Fruit fly (Drosophila melanogaster) whole organism, wandering third instar larva: ENCODE data around the gene lqfR.

Experiments used
- Abd-B ChIP-seq: fragments of >200 bp; optimal IDR thresholded peaks from 2 replicates; lab custom pipeline; 2017; ENCODE audit warnings: missing biosample characterization, missing genetic modification characterization
- CG32264 ChIP-seq: fragments of 200-800 bp; sonication (Bioruptor generic); optimal IDR thresholded peaks from 2 replicates; lab custom pipeline; 2016; ENCODE audit warnings: missing biosample characterization, missing genetic modification characterization
- CG9705 ChIP-seq: fragments of 200-800 bp; sonication (Bioruptor generic); optimal IDR thresholded peaks from 2 replicates; lab custom pipeline; 2018; ENCODE audit warnings: missing biosample characterization, mild to moderate bottlenecking, missing genetic modification characterization
- Dfd ChIP-seq: fragments of >200 bp; optimal IDR thresholded peaks from 2 replicates; lab custom pipeline; 2017; ENCODE audit warnings: missing biosample characterization, missing genetic modification characterization
- Dif ChIP-seq: fragments of 200-275, 200-300 bp; sonication (Bioruptor generic); optimal IDR thresholded peaks from 2 replicates; lab custom pipeline; 2018; ENCODE audit warnings: missing biosample characterization, missing genetic modification characterization; ENCODE audit not compliant: partially characterized antibody
- GATAd ChIP-seq: sonication (Bioruptor generic); optimal IDR thresholded peaks from 2 replicates; lab custom pipeline; 2016; ENCODE audit warnings: missing biosample characterization, missing genetic modification characterization
- HLH106 ChIP-seq: fragments of 200-800 bp; optimal IDR thresholded peaks from 3 replicates; lab custom pipeline; 2019; ENCODE audit warnings: missing biosample characterization, mild to moderate bottlenecking, missing genetic modification characterization, moderate library complexity
- Hnf4 ChIP-seq: fragments of 200-800 bp; sonication (Bioruptor generic); optimal IDR thresholded peaks from 2 replicates; lab custom pipeline; 2016; ENCODE audit warnings: missing biosample characterization, mild to moderate bottlenecking, missing genetic modification characterization
- Hr78 ChIP-seq: fragments of >200 bp; optimal IDR thresholded peaks from 2 replicates; lab custom pipeline; 2017; ENCODE audit warnings: missing biosample characterization, missing genetic modification characterization
- Hr83 ChIP-seq: fragments of 200-300 bp; sonication (Bioruptor generic); optimal IDR thresholded peaks from 2 replicates; lab custom pipeline; 2016; ENCODE audit warnings: missing biosample characterization, mild to moderate bottlenecking, missing genetic modification characterization, moderate library complexity; ENCODE audit not compliant: poor library complexity, severe bottlenecking
- Myc ChIP-seq: fragments of >200 bp; optimal IDR thresholded peaks from 2 replicates; lab custom pipeline; 2017
- OdsH ChIP-seq: fragments of 200-800 bp; sonication (Bioruptor generic); optimal IDR thresholded peaks from 2 replicates; lab custom pipeline; 2016; ENCODE audit warnings: missing biosample characterization, mild to moderate bottlenecking, missing genetic modification characterization
- Sp1 ChIP-seq: fragments of 200-800 bp; sonication (Bioruptor generic); optimal IDR thresholded peaks from 3 replicates; lab custom pipeline; 2019; ENCODE audit warnings: missing biosample characterization, mild to moderate bottlenecking, missing genetic modification characterization, moderate library complexity
- br ChIP-seq: fragments of 200-800 bp; sonication (Bioruptor generic); optimal IDR thresholded peaks from 2 replicates; lab custom pipeline; 2016; ENCODE audit warnings: missing biosample characterization, missing genetic modification characterization
- dl ChIP-seq, 2 experiments: fragments of 175-275, 200-275 bp in 1 of 2; fragments of 200-275 bp in 1 of 2; sonication (Bioruptor generic); optimal IDR thresholded peaks; lab custom pipeline; 2018; ENCODE audit warnings: mild to moderate bottlenecking in 2 of 2, missing biosample characterization in 2 of 2, missing genetic modification characterization in 2 of 2, moderate library complexity in 2 of 2; ENCODE audit not compliant: partially characterized antibody in 2 of 2, insufficient read depth in 1 of 2
- dmrt93B ChIP-seq: fragments of 200-800 bp; sonication (Bioruptor generic); optimal IDR thresholded peaks from 2 replicates; lab custom pipeline; 2018; ENCODE audit warnings: missing biosample characterization, mild to moderate bottlenecking, missing genetic modification characterization
- ey ChIP-seq: fragments of 200-800 bp; sonication (Bioruptor generic); optimal IDR thresholded peaks from 2 replicates; lab custom pipeline; 2016; ENCODE audit warnings: missing biosample characterization, missing genetic modification characterization
- foxo ChIP-seq, 2 experiments: fragments of 200-800 bp; sonication (Bioruptor generic); optimal IDR thresholded peaks; 2 replicates in 1 of 2; 3 replicates in 1 of 2; lab custom pipeline; 2016 to 2017; ENCODE audit warnings: missing biosample characterization in 2 of 2, missing genetic modification characterization in 2 of 2
- fru ChIP-seq: fragments of 200-800 bp; sonication (Bioruptor generic); optimal IDR thresholded peaks from 3 replicates; lab custom pipeline; 2016; ENCODE audit warnings: missing biosample characterization, mild to moderate bottlenecking, missing genetic modification characterization
- h ChIP-seq: fragments of 200-800 bp; sonication (Bioruptor generic); optimal IDR thresholded peaks from 3 replicates; lab custom pipeline; 2016; ENCODE audit warnings: missing biosample characterization, mild to moderate bottlenecking, missing genetic modification characterization
- jim ChIP-seq: fragments of 175-275, 200-325 bp; sonication (Bioruptor generic); optimal IDR thresholded peaks from 2 replicates; lab custom pipeline; 2016; ENCODE audit warnings: missing biosample characterization, mild to moderate bottlenecking, missing genetic modification characterization
- pan ChIP-seq: fragments of >200 bp; optimal IDR thresholded peaks from 2 replicates; lab custom pipeline; 2017
- psq ChIP-seq: fragments of 200-800 bp; sonication (Bioruptor generic); optimal IDR thresholded peaks from 3 replicates; lab custom pipeline; 2017; ENCODE audit warnings: missing biosample characterization, mild to moderate bottlenecking, missing genetic modification characterization, moderate library complexity
- sage ChIP-seq: fragments of 200-800 bp; sonication (Bioruptor generic); optimal IDR thresholded peaks from 2 replicates; lab custom pipeline; 2016; ENCODE audit warnings: missing biosample characterization, mild to moderate bottlenecking, missing genetic modification characterization
- sv ChIP-seq: fragments of 200-800 bp; sonication (Bioruptor generic); optimal IDR thresholded peaks from 3 replicates; lab custom pipeline; 2016; ENCODE audit warnings: missing biosample characterization, missing genetic modification characterization
- tai ChIP-seq: sonication (Bioruptor generic); optimal IDR thresholded peaks from 2 replicates; lab custom pipeline; 2016; ENCODE audit warnings: missing biosample characterization, missing genetic modification characterization
- usp ChIP-seq: fragments of >200 bp; optimal IDR thresholded peaks from 2 replicates; lab custom pipeline; 2017; ENCODE audit warnings: missing biosample characterization, missing genetic modification characterization
- woc ChIP-seq: sonication (Bioruptor generic); optimal IDR thresholded peaks from 2 replicates; lab custom pipeline; 2016; ENCODE audit warnings: missing biosample characterization, mild to moderate bottlenecking, missing genetic modification characterization

The lqfR gene

DNA sequence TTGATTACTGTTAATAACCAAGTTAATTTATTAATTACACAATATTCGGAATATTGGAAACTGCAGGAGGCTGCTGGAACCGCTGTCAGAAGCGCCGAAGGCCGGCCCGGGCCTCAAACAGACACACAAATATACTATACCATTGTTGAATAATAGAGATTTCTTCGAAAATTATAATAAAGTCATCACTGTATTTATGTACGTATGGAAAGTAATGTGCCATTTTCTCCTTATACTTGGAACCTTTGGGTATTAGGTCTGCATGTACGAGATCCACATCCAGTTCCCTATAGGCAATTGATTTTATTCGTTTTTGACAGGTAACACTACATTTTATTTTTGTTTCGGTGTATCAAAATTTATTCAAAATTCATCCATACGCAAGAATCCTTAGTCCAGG is 38.6 kb upstream of the lqfR start, which contains the start of gene CG7069:
Gene CG7069 (plus strand): TSS at position 301 of the 400 bp plus-strand sequence.
- TF ChIP-seq Hr78 (GFP tag; lab: Kevin White, UChicago) (no peak), Dif (GFP tag; lab: Kevin White, UChicago) (no peak), dmrt93B (GFP tag; lab: Kevin White, UChicago) (no peak), tai (GFP tag; lab: Kevin White, UChicago) (no peak), woc (GFP tag; lab: Kevin White, UChicago) (no peak), sage (GFP tag; lab: Kevin White, UChicago) (no peak), OdsH (GFP tag; lab: Kevin White, UChicago) (no peak), h (GFP tag; lab: Kevin White, UChicago) (no peak), Myc (lab: Kevin White, UChicago) (no peak), Sp1 (GFP tag; lab: Kevin White, UChicago) (no peak), GATAd (GFP tag; lab: Kevin White, UChicago) (no peak)

DNA sequence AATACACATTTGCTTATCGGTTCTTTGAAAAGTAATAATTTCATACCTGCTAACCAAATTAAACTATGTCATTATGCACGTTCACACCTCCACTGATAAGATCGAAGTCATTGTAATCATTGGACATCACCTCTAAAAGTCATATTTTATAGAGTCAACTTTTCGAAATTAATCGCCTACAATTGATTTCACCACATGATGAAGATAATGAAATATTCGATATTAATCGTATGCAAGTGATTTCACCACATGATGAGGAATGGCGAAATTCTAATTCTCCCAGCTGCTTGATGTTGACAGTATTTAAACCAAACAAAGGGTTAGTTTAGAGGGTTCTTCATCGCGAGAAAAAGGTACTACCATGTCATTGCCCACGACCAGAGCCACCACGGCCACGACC is 35.4 kb upstream of the lqfR start, which contains the start of gene CG18596:
Gene CG18596 (plus strand): TSS at position 250 of the 400 bp plus-strand sequence.
- TF ChIP-seq HLH106 (tag; lab: Kevin White, UChicago) = no peak
- TF ChIP-seq tai (GFP tag; lab: Kevin White, UChicago) = no peak
- peak; percentile 77 for TF ChIP-seq Myc (lab: Kevin White, UChicago)

DNA sequence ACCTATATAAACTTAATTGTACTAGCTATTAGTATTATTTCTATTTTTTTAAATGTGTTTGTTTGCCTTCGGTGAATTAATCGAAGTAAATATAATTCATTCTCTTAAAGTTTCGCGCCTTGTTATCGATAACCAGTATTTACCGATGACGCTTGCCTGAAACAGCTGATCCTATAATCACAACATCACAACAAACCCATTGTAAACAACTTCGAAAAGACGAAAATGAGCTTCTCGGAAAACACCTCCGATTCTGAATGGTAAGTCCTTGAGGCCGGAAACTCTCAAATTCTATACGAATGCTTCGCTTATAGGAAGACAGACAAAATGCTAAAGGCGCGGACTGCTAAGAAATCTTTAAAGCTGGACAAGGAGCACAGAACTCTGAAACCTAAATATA is 31.2 kb upstream of the lqfR start, which contains the start of gene CG34149:
Gene CG34149 (plus strand): TSS at position 187 of the 400 bp plus-strand sequence.
- no peak for TF ChIP-seq CG32264 (GFP tag; lab: Kevin White, UChicago)
- no peak for TF ChIP-seq Dfd (GFP tag; lab: Kevin White, UChicago)
- TF ChIP-seq CG9705 = no peak
- no peak for TF ChIP-seq dmrt93B (GFP tag; lab: Kevin White, UChicago)
- TF ChIP-seq sage (GFP tag; lab: Kevin White, UChicago) = no peak
- no peak for TF ChIP-seq ey (GFP tag; lab: Kevin White, UChicago)
- no peak for TF ChIP-seq fru (GFP tag; lab: Kevin White, UChicago)
- TF ChIP-seq h (GFP tag; lab: Kevin White, UChicago) = no peak
- TF ChIP-seq Hr83 (GFP tag; lab: Kevin White, UChicago) = no peak
- TF ChIP-seq OdsH (GFP tag; lab: Kevin White, UChicago) = no peak
- TF ChIP-seq psq = no peak

DNA sequence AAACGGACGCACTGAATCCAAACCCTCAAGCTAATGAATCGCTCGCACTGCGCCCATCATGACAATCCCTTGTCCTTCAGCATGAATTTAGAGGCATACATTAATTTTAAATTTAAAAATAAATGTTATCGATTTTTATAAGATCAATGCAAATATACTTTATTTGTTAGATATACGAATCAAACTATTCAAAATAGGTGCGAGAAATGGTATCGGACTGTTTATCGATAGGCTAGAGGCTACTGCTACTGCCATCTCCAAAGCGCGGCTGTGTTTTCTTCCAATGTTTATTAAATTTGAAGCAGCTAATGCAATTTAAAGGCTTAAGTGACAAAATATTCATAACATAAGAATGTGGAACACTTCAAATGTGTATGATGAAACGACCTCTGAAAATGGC is 30.0 kb upstream of the lqfR start, which contains the start of gene CG43342:
Gene CG43342 (plus strand): TSS at position 264 of the 400 bp plus-strand sequence.
- TF ChIP-seq sage (GFP tag; lab: Kevin White, UChicago) (no peak), jim (no peak), dl (GFP tag; optimal IDR thresholded peaks at IDR 0.05; lab: Kevin White, UChicago; ENCODE audit: insufficient read depth in 1 of 2, partially characterized antibody in 2 of 2) (no peak), OdsH (GFP tag; lab: Kevin White, UChicago) (no peak), br (no peak), sv (GFP tag; lab: Kevin White, UChicago) (no peak), CG32264 (GFP tag; lab: Kevin White, UChicago) (no peak)

DNA sequence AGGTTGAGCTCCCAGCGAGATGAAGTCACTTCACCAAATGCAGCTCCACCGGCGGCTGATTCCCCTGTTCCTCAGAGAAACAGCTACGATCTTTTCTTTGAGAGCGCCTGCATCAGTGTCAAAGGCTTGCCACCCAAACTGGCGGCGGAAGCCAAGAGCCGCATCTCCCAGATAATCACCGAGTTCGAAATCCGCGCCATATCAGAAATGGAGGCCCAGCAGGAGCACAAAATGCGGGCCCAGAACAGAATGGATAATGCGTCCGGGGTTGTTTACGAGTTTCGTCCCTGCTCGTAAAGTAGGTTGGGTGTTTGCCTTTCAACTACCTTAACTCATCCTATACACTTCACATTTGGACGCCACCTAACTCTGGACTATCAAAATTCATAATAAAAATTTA is 29.4 kb upstream of the lqfR start, which contains the start of gene Gpdh3:
Gene Gpdh3 (plus strand): TSS at position 301 of the 400 bp plus-strand sequence.
- TF ChIP-seq Abd-B (GFP tag; lab: Kevin White, UChicago) (no peak), foxo (GFP tag; optimal IDR thresholded peaks at IDR 0.05; lab: Kevin White, UChicago) (no peak), fru (GFP tag; lab: Kevin White, UChicago) (no peak), CG9705 (no peak), Hnf4 (no peak), HLH106 (tag; lab: Kevin White, UChicago) (no peak), dmrt93B (GFP tag; lab: Kevin White, UChicago) (no peak), Hr78 (GFP tag; lab: Kevin White, UChicago) (no peak), GATAd (GFP tag; lab: Kevin White, UChicago) (no peak), usp (GFP tag; lab: Kevin White, UChicago) (no peak), jim (no peak), pan (lab: Kevin White, UChicago) (no peak), Sp1 (GFP tag; lab: Kevin White, UChicago) (no peak), OdsH (GFP tag; lab: Kevin White, UChicago) (no peak)
- TF ChIP-seq, all 38 proteins: peak for 0
